Fruit fly (Drosophila melanogaster) whole organism, embryonic: ENCODE measurements around the gene gry.

ENCODE experiments used
- Aef1 ChIP-seq: fragments of 200-800 bp; sonication (Bioruptor generic); IDR thresholded peaks from 3 replicates; pipeline ENCODE4 v1.3.6; 2022; ENCODE audit warnings: missing biosample characterization, missing genetic modification characterization
- CG10979 ChIP-seq: fragments of 200-800 bp; sonication (Bioruptor generic); optimal IDR thresholded peaks from 2 replicates; lab custom pipeline; 2018; ENCODE audit warnings: missing biosample characterization, mild to moderate bottlenecking, missing genetic modification characterization, moderate library complexity
- CG14710 ChIP-seq: fragments of 200-800 bp; sonication (Bioruptor generic); optimal IDR thresholded peaks from 3 replicates; lab custom pipeline; 2019; ENCODE audit warnings: missing biosample characterization, mild to moderate bottlenecking, missing genetic modification characterization, moderate library complexity
- CG1529 ChIP-seq: fragments of 200-800 bp; sonication (Bioruptor generic); optimal IDR thresholded peaks from 3 replicates; lab custom pipeline; 2018; ENCODE audit warnings: missing biosample characterization, missing genetic modification characterization
- CG1647 ChIP-seq: fragments of 200-800 bp; sonication (Bioruptor generic); optimal IDR thresholded peaks from 3 replicates; lab custom pipeline; 2016; ENCODE audit warnings: missing biosample characterization, missing genetic modification characterization
- CG17385 ChIP-seq: fragments of 200-800 bp; sonication (Bioruptor generic); optimal IDR thresholded peaks from 3 replicates; lab custom pipeline; 2018; ENCODE audit warnings: missing biosample characterization, mild to moderate bottlenecking, missing genetic modification characterization
- CG17568 ChIP-seq: fragments of 200-800 bp; sonication (Bioruptor generic); optimal IDR thresholded peaks from 2 replicates; lab custom pipeline; 2018; ENCODE audit warnings: missing biosample characterization, mild to moderate bottlenecking, missing genetic modification characterization, moderate library complexity
- CG18262 ChIP-seq: fragments of 200-800 bp; optimal IDR thresholded peaks from 3 replicates; lab custom pipeline; 2019; ENCODE audit warnings: missing biosample characterization, mild to moderate bottlenecking, missing genetic modification characterization, moderate library complexity
- CG30403 ChIP-seq: fragments of 200-800 bp; sonication (Bioruptor generic); optimal IDR thresholded peaks from 3 replicates; lab custom pipeline; 2016; ENCODE audit warnings: missing biosample characterization, missing genetic modification characterization
- CG3281 ChIP-seq: fragments of 200-800 bp; sonication (Bioruptor generic); optimal IDR thresholded peaks from 3 replicates; lab custom pipeline; 2017; ENCODE audit warnings: missing biosample characterization, mild to moderate bottlenecking, missing genetic modification characterization
- CG43689 ChIP-seq: fragments of 200-800 bp; sonication (Bioruptor generic); IDR thresholded peaks from 2 replicates; pipeline ENCODE4 v1.3.6; 2022; ENCODE audit warnings: missing biosample characterization, missing genetic modification characterization
- CG4820 ChIP-seq: fragments of 200-800 bp; sonication (Bioruptor generic); optimal IDR thresholded peaks from 3 replicates; lab custom pipeline; 2016; ENCODE audit warnings: missing biosample characterization, missing genetic modification characterization
- CG5180 ChIP-seq: fragments of 200-800 bp; sonication (Bioruptor generic); optimal IDR thresholded peaks from 3 replicates; lab custom pipeline; 2017; ENCODE audit warnings: missing biosample characterization, missing genetic modification characterization, mild to moderate bottlenecking, moderate library complexity, missing genetic modification reagents
- CG7357 ChIP-seq: fragments of 200-800 bp; sonication (Bioruptor generic); IDR thresholded peaks from 3 replicates; pipeline ENCODE4 v1.3.6; 2022; ENCODE audit warnings: missing biosample characterization, missing genetic modification characterization
- CG8290 ChIP-seq, 3 experiments: fragments of 200-800 bp; sonication (Bioruptor generic); optimal IDR thresholded peaks; 2 replicates each; lab custom pipeline; 2016 to 2019; ENCODE audit warnings: missing biosample characterization in 3 of 3, missing genetic modification characterization in 3 of 3, mild to moderate bottlenecking in 2 of 3, moderate library complexity in 1 of 3
- CG8478 ChIP-seq: fragments of >200 bp; optimal IDR thresholded peaks from 2 replicates; lab custom pipeline; 2018
- CG9727 ChIP-seq: fragments of 200-800 bp; sonication (Bioruptor generic); optimal IDR thresholded peaks from 3 replicates; lab custom pipeline; 2017; ENCODE audit warnings: missing biosample characterization, mild to moderate bottlenecking, missing genetic modification characterization
- CG9817 ChIP-seq: fragments of 200-800 bp; sonication (Bioruptor generic); optimal IDR thresholded peaks from 2 replicates; lab custom pipeline; 2018; ENCODE audit warnings: missing biosample characterization, mild to moderate bottlenecking, missing genetic modification characterization, moderate library complexity
- Dref ChIP-seq: fragments of 200-800 bp; sonication (Bioruptor generic); IDR thresholded peaks from 2 replicates; pipeline ENCODE4 v1.3.6; 2022; ENCODE audit warnings: missing biosample characterization, missing genetic modification characterization
- Hr3 ChIP-seq: fragments of 200-800 bp; sonication (Bioruptor generic); optimal IDR thresholded peaks from 3 replicates; lab custom pipeline; 2016; ENCODE audit warnings: missing biosample characterization, missing genetic modification characterization
- Hr51 ChIP-seq, 2 experiments: fragments of 200-800 bp; sonication (Bioruptor generic); optimal IDR thresholded peaks; 2 replicates in 1 of 2; 3 replicates in 1 of 2; lab custom pipeline; 2016 to 2018; ENCODE audit warnings: missing biosample characterization in 2 of 2, missing genetic modification characterization in 2 of 2, mild to moderate bottlenecking in 1 of 2, moderate library complexity in 1 of 2
- Mad ChIP-seq: fragments of 200-800 bp; sonication (Bioruptor generic); optimal IDR thresholded peaks from 2 replicates; lab custom pipeline; 2016; ENCODE audit warnings: missing biosample characterization, missing genetic modification characterization
- NC2α ChIP-seq: fragments of 200-800 bp; sonication (Bioruptor generic); optimal IDR thresholded peaks from 2 replicates; lab custom pipeline; 2016; ENCODE audit warnings: missing biosample characterization, missing genetic modification characterization
- Nf-YC ChIP-seq: fragments of 200-800 bp; optimal IDR thresholded peaks from 3 replicates; lab custom pipeline; 2019; ENCODE audit warnings: missing biosample characterization, mild to moderate bottlenecking, missing genetic modification characterization, moderate library complexity
- Scr ChIP-seq: fragments of 200-800 bp; sonication (Bioruptor generic); IDR thresholded peaks from 2 replicates; pipeline ENCODE4 v1.3.6; 2022; ENCODE audit warnings: missing biosample characterization, missing genetic modification characterization; ENCODE audit not compliant: partially characterized antibody
- ato ChIP-seq: fragments of 200-800 bp; sonication (Bioruptor generic); IDR thresholded peaks from 2 replicates; pipeline ENCODE4 v1.3.6; 2022; ENCODE audit warnings: missing biosample characterization, missing genetic modification characterization; ENCODE audit not compliant: partially characterized antibody
- bab2 ChIP-seq: fragments of 200-800 bp; sonication (Bioruptor generic); optimal IDR thresholded peaks from 2 replicates; lab custom pipeline; 2016; ENCODE audit warnings: missing biosample characterization, missing genetic modification characterization
- caup ChIP-seq: fragments of 200-800 bp; sonication (Bioruptor generic); optimal IDR thresholded peaks from 3 replicates; lab custom pipeline; 2017; ENCODE audit warnings: missing biosample characterization, mild to moderate bottlenecking, missing genetic modification characterization, moderate library complexity; ENCODE audit not compliant: severe bottlenecking
- chn ChIP-seq: fragments of 200-800 bp; sonication (Bioruptor generic); optimal IDR thresholded peaks from 2 replicates; lab custom pipeline; 2016; ENCODE audit warnings: missing biosample characterization, missing genetic modification characterization
- da ChIP-seq: fragments of 200-800 bp; sonication (Bioruptor generic); optimal IDR thresholded peaks from 2 replicates; lab custom pipeline; 2016; ENCODE audit warnings: missing biosample characterization, missing genetic modification characterization
- h ChIP-seq: fragments of >200 bp; optimal IDR thresholded peaks from 2 replicates; lab custom pipeline; 2017
- hkb ChIP-seq, 2 experiments: fragments of 200-800 bp in 1 of 2; fragments of >200 bp in 1 of 2; sonication (Bioruptor generic) in 1 of 2; IDR thresholded peaks in 1 of 2; optimal IDR thresholded peaks in 1 of 2; 2 replicates each; pipeline versions ENCODE4 v1.3.6 to Lab custom; 2017 to 2022; ENCODE audit warnings: missing biosample characterization in 1 of 2, missing genetic modification characterization in 1 of 2
- inv ChIP-seq: fragments of 200-800 bp; sonication (Bioruptor generic); IDR thresholded peaks from 2 replicates; pipeline ENCODE4 v1.3.6; 2022; ENCODE audit warnings: missing biosample characterization, missing genetic modification characterization; ENCODE audit not compliant: partially characterized antibody
- lmd ChIP-seq: fragments of 200-800 bp; sonication (Bioruptor generic); IDR thresholded peaks from 2 replicates; pipeline ENCODE4 v1.3.6; 2022; ENCODE audit warnings: missing biosample characterization, missing genetic modification characterization
- org-1 ChIP-seq: fragments of 200-800 bp; sonication (Bioruptor generic); optimal IDR thresholded peaks from 2 replicates; lab custom pipeline; 2017; ENCODE audit warnings: missing biosample characterization, missing genetic modification characterization
- pan ChIP-seq, 4 experiments: fragments of >200 bp in 3 of 4; fragments of 200-800 bp in 1 of 4; sonication (Bioruptor generic) in 1 of 4; optimal IDR thresholded peaks in 3 of 4; IDR thresholded peaks in 1 of 4; 2 replicates each; pipeline versions ENCODE4 v1.3.6 to Lab custom; 2017 to 2022; ENCODE audit warnings: missing biosample characterization in 2 of 4, missing genetic modification characterization in 2 of 4, mixed read lengths in 1 of 4
- pros ChIP-seq: fragments of 200-800 bp; sonication (Bioruptor generic); optimal IDR thresholded peaks from 3 replicates; lab custom pipeline; 2019; ENCODE audit warnings: missing biosample characterization, mild to moderate bottlenecking, missing genetic modification characterization, moderate library complexity
- schlank ChIP-seq: fragments of 200-800 bp; sonication (Bioruptor generic); optimal IDR thresholded peaks from 2 replicates; lab custom pipeline; 2018; ENCODE audit warnings: missing biosample characterization, mild to moderate bottlenecking, missing genetic modification characterization
- sd ChIP-seq: fragments of 200-800 bp; sonication (Bioruptor generic); optimal IDR thresholded peaks from 3 replicates; lab custom pipeline; 2018; ENCODE audit warnings: missing biosample characterization, mild to moderate bottlenecking, missing genetic modification characterization, moderate library complexity
- sens ChIP-seq: fragments of 200-800 bp; sonication (Bioruptor generic); peaks from one replicate; lab custom pipeline; 2016; ENCODE audit warnings: missing biosample characterization, missing genetic modification characterization
- sr ChIP-seq: fragments of 200-800 bp; sonication (Bioruptor generic); IDR thresholded peaks from 3 replicates; pipeline ENCODE4 v1.3.6; 2022; ENCODE audit warnings: missing biosample characterization, missing genetic modification characterization
- tin ChIP-seq: fragments of 200-800 bp; sonication (Bioruptor generic); optimal IDR thresholded peaks from 3 replicates; lab custom pipeline; 2016; ENCODE audit warnings: missing biosample characterization, missing genetic modification characterization
- usp ChIP-seq: fragments of >200 bp; optimal IDR thresholded peaks from 2 replicates; lab custom pipeline; 2017; ENCODE audit warnings: missing biosample characterization, missing genetic modification characterization
- zfh1 ChIP-seq: fragments of 200-800 bp; sonication (Bioruptor generic); IDR thresholded peaks from 3 replicates; pipeline ENCODE4 v1.3.6; 2022; ENCODE audit warnings: missing biosample characterization, missing genetic modification characterization

gry gene

DNA sequence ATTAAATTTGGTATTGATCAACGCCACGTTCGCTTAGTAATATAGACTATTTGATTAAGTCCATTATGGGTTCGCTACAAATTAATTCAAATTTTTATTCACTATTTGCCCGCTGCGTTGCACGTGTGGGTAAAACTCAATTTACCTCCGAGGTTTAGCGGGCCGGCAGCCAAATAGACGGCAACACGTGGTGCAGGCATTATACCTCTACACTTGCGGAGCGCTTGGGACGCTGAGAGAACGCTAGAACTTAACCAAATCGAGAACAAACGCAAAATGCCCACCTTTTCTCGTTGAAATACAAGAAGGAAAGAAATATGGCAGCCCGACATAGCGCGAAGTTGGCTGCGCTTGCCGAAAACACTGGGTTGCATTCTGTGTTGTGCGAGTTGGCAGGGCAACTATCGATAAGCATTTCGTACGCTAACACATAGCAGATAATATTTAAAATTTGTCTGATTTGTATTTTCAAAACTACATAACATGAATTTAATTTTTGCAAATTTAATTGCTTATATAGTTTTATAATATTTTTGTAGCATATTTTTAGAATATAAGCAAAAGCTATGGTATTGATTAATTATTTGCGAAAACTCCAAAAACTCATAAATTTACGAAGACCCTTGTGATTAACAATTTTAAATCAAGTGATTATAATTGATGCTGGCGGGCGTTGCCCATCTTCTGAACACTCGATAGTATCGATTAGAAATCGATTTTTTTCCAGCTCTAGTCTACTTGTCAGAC lies 23.9 kb downstream of the gry start, which contains the start of the genes RpL28 and eIF1 (continued):
- TF ChIP-seq CG17568 (GFP tag; lab: Kevin White, UChicago) (no peak), bab2 (GFP tag; lab: Kevin White, UChicago) (peak; percentile 78), lmd (GFP tag; lab: Robert Waterston, UW) (peak; percentile 82), CG8478 (lab: Kevin White, UChicago) (no peak), sens (GFP tag; lab: Kevin White, UChicago) (peak; percentile 97), tin (GFP tag; lab: Kevin White, UChicago) (peak; percentile 91), caup (GFP tag; lab: Kevin White, UChicago) (peak; percentile 98), Dref (GFP tag; lab: Robert Waterston, UW) (peak; percentile 72), CG1647 (GFP tag; lab: Kevin White, UChicago) (peak; percentile 91), CG8290 (GFP tag; optimal IDR thresholded peaks at IDR 0.05; lab: Kevin White, UChicago) (peak; percentile 93), CG8290 (tag; optimal IDR thresholded peaks at IDR 0.05; lab: Kevin White, UChicago) (peak; percentile 89 to 97), CG10979 (peak; percentile 71), Nf-YC (tag; lab: Kevin White, UChicago) (peak; percentile 81), CG1529 (GFP tag; lab: Kevin White, UChicago) (peak; percentile 89), NC2α (GFP tag; lab: Kevin White, UChicago) (peak; percentile 83), CG3281 (GFP tag; lab: Kevin White, UChicago) (peak; percentile 94), chn (GFP tag; lab: Kevin White, UChicago) (peak; percentile 90), hkb (optimal IDR thresholded peaks at IDR 0.05; lab: Kevin White, UChicago) (no peak), hkb (GFP tag; IDR thresholded peaks at IDR 0.05; lab: Robert Waterston, UW) (peak; percentile 80), CG17385 (GFP tag; lab: Kevin White, UChicago) (peak; percentile 91), pros (GFP tag; lab: Kevin White, UChicago) (no peak), zfh1 (GFP tag; lab: Robert Waterston, UW) (peak; percentile 93), inv (GFP tag; lab: Robert Waterston, UW) (peak; percentile 72), schlank (tag; lab: Kevin White, UChicago) (peak; percentile 94), CG9817 (peak; percentile 88), pan (optimal IDR thresholded peaks at IDR 0.05; lab: Kevin White, UChicago) (no peak), pan (GFP tag; optimal IDR thresholded peaks at IDR 0.05 in 1 of 2, IDR thresholded peaks at IDR 0.05 in 1 of 2) (peak in 1 of 2 experiments; percentile 88), CG4820 (peak; percentile 82), org-1 (GFP tag; lab: Kevin White, UChicago) (peak; percentile 86), usp (no peak), Hr3 (peak; percentile 82), Aef1 (GFP tag; lab: Robert Waterston, UW) (peak; percentile 79), CG14710 (tag; lab: Kevin White, UChicago) (peak; percentile 95), CG5180 (peak; percentile 81), h (lab: Kevin White, UChicago) (no peak), Mad (GFP tag; lab: Kevin White, UChicago) (peak; percentile 94), Scr (GFP tag; lab: Robert Waterston, UW) (peak; percentile 88), CG43689 (GFP tag; lab: Robert Waterston, UW) (peak; percentile 83), sr (GFP tag; lab: Robert Waterston, UW) (peak; percentile 89), CG9727 (GFP tag; lab: Kevin White, UChicago) (peak; percentile 97), CG7357 (peak; percentile 64), Hr51 (GFP tag; optimal IDR thresholded peaks at IDR 0.05; lab: Kevin White, UChicago) (peak; percentile 45 to 93), CG30403 (peak; percentile 92), da (GFP tag; lab: Kevin White, UChicago) (peak; percentile 89), sd (no peak), CG18262 (tag; lab: Kevin White, UChicago) (peak; percentile 83), ato (no peak; the same call in none of the 2 replicates)
